Fruit fly (Drosophila melanogaster) whole organism, wandering third instar larva: ENCODE results near the gene CG16853.

ENCODE experiments used
- Abd-B ChIP-seq: fragments of >200 bp; optimal IDR thresholded peaks from 2 replicates; lab custom pipeline; 2017; ENCODE audit warnings: missing biosample characterization, missing genetic modification characterization
- Dfd ChIP-seq: fragments of >200 bp; optimal IDR thresholded peaks from 2 replicates; lab custom pipeline; 2017; ENCODE audit warnings: missing biosample characterization, missing genetic modification characterization
- GATAd ChIP-seq: sonication (Bioruptor generic); optimal IDR thresholded peaks from 2 replicates; lab custom pipeline; 2016; ENCODE audit warnings: missing biosample characterization, missing genetic modification characterization
- Hr83 ChIP-seq: fragments of 200-300 bp; sonication (Bioruptor generic); optimal IDR thresholded peaks from 2 replicates; lab custom pipeline; 2016; ENCODE audit warnings: missing biosample characterization, mild to moderate bottlenecking, missing genetic modification characterization, moderate library complexity; ENCODE audit not compliant: poor library complexity, severe bottlenecking
- OdsH ChIP-seq: fragments of 200-800 bp; sonication (Bioruptor generic); optimal IDR thresholded peaks from 2 replicates; lab custom pipeline; 2016; ENCODE audit warnings: missing biosample characterization, mild to moderate bottlenecking, missing genetic modification characterization
- ey ChIP-seq: fragments of 200-800 bp; sonication (Bioruptor generic); optimal IDR thresholded peaks from 2 replicates; lab custom pipeline; 2016; ENCODE audit warnings: missing biosample characterization, missing genetic modification characterization
- jim ChIP-seq: fragments of 175-275, 200-325 bp; sonication (Bioruptor generic); optimal IDR thresholded peaks from 2 replicates; lab custom pipeline; 2016; ENCODE audit warnings: missing biosample characterization, mild to moderate bottlenecking, missing genetic modification characterization
- pan ChIP-seq: fragments of >200 bp; optimal IDR thresholded peaks from 2 replicates; lab custom pipeline; 2017
- psq ChIP-seq: fragments of 200-800 bp; sonication (Bioruptor generic); optimal IDR thresholded peaks from 3 replicates; lab custom pipeline; 2017; ENCODE audit warnings: missing biosample characterization, mild to moderate bottlenecking, missing genetic modification characterization, moderate library complexity
- rgr ChIP-seq: fragments of 200-800 bp; sonication (Bioruptor generic); optimal IDR thresholded peaks from 3 replicates; lab custom pipeline; 2016; ENCODE audit warnings: missing biosample characterization, mild to moderate bottlenecking, missing genetic modification characterization
- usp ChIP-seq: fragments of >200 bp; optimal IDR thresholded peaks from 2 replicates; lab custom pipeline; 2017; ENCODE audit warnings: missing biosample characterization, missing genetic modification characterization

- TF ChIP-seq psq (GFP tag; lab: Kevin White, UChicago) = no peak
- no peak for TF ChIP-seq Dfd (GFP tag; lab: Kevin White, UChicago)
- TF ChIP-seq Abd-B (GFP tag; lab: Kevin White, UChicago) = no peak
- no peak for TF ChIP-seq Hr83 (GFP tag; lab: Kevin White, UChicago)
- no peak for TF ChIP-seq usp
- TF ChIP-seq GATAd (GFP tag; lab: Kevin White, UChicago) = no peak
- no peak for TF ChIP-seq rgr (GFP tag; lab: Kevin White, UChicago)
- TF ChIP-seq ey (GFP tag; lab: Kevin White, UChicago) = no peak
- no peak for TF ChIP-seq OdsH (GFP tag; lab: Kevin White, UChicago)
- no peak for TF ChIP-seq jim (GFP tag; lab: Kevin White, UChicago)
- TF ChIP-seq pan (lab: Kevin White, UChicago) = no peak
Measured at dm6 chr2L:13530774-13531173, 11.3 kb upstream of the CG16853 start, which contains the start of gene CG33643.
